Fruit fly (Drosophila melanogaster) whole organism, embryonic: ENCODE data around the gene spd-2.

Experiments used
- Aef1 ChIP-seq: fragments of 200-800 bp; sonication (Bioruptor generic); IDR thresholded peaks from 3 replicates; pipeline ENCODE4 v1.3.6; 2022; ENCODE audit warnings: missing biosample characterization, missing genetic modification characterization
- Atf6 ChIP-seq: fragments of 200-800 bp; sonication (Bioruptor generic); IDR thresholded peaks from 2 replicates; pipeline ENCODE4 v1.3.6; 2022; ENCODE audit warnings: missing biosample characterization, missing genetic modification characterization
- Bdp1 ChIP-seq: fragments of 200-800 bp; sonication (Bioruptor generic); optimal IDR thresholded peaks from 3 replicates; lab custom pipeline; 2016; ENCODE audit warnings: missing biosample characterization, missing genetic modification characterization
- CG10979 ChIP-seq: fragments of 200-800 bp; sonication (Bioruptor generic); optimal IDR thresholded peaks from 2 replicates; lab custom pipeline; 2018; ENCODE audit warnings: missing biosample characterization, mild to moderate bottlenecking, missing genetic modification characterization, moderate library complexity
- CG11696 ChIP-seq: fragments of 200-800 bp; sonication (Bioruptor generic); IDR thresholded peaks from 2 replicates; pipeline ENCODE4 v1.3.6; 2022; ENCODE audit warnings: missing biosample characterization, missing genetic modification characterization
- CG14710 ChIP-seq: fragments of 200-800 bp; sonication (Bioruptor generic); optimal IDR thresholded peaks from 3 replicates; lab custom pipeline; 2019; ENCODE audit warnings: missing biosample characterization, mild to moderate bottlenecking, missing genetic modification characterization, moderate library complexity
- CG15514 ChIP-seq: fragments of 200-800 bp; sonication (Bioruptor generic); optimal IDR thresholded peaks from 3 replicates; lab custom pipeline; 2017; ENCODE audit warnings: missing biosample characterization, missing genetic modification characterization, mild to moderate bottlenecking, moderate library complexity, missing genetic modification reagents
- CG16815 ChIP-seq: fragments of 200-800 bp; sonication (Bioruptor generic); optimal IDR thresholded peaks from 3 replicates; lab custom pipeline; 2017; ENCODE audit warnings: missing biosample characterization, mild to moderate bottlenecking, missing genetic modification characterization
- CG17328 ChIP-seq: fragments of 200-800 bp; sonication (Bioruptor generic); IDR thresholded peaks from 2 replicates; pipeline ENCODE4 v1.3.6; 2022; ENCODE audit warnings: missing biosample characterization, missing genetic modification characterization
- CG17829 ChIP-seq: fragments of 200-800 bp; optimal IDR thresholded peaks from 2 replicates; lab custom pipeline; 2019; ENCODE audit warnings: missing biosample characterization, mild to moderate bottlenecking, missing genetic modification characterization, moderate library complexity
- CG2120 ChIP-seq: fragments of 200-800 bp; sonication (Bioruptor generic); optimal IDR thresholded peaks from 3 replicates; lab custom pipeline; 2016; ENCODE audit warnings: missing biosample characterization, missing genetic modification characterization
- CG32532 ChIP-seq: fragments of 200-800 bp; sonication (Bioruptor generic); IDR thresholded peaks from 2 replicates; pipeline ENCODE4 v1.3.6; 2022; ENCODE audit warnings: missing biosample characterization, missing genetic modification characterization
- CG34376 ChIP-seq: fragments of 200-800 bp; sonication (Bioruptor generic); optimal IDR thresholded peaks from 2 replicates; lab custom pipeline; 2018; ENCODE audit warnings: missing biosample characterization, mild to moderate bottlenecking, missing genetic modification characterization
- CG3995 ChIP-seq: fragments of 200-800 bp; sonication (Bioruptor generic); optimal IDR thresholded peaks from 3 replicates; lab custom pipeline; 2016; ENCODE audit warnings: missing biosample characterization, missing genetic modification characterization
- CG4617 ChIP-seq: fragments of 200-800 bp; sonication (Bioruptor generic); optimal IDR thresholded peaks from 3 replicates; lab custom pipeline; 2016; ENCODE audit warnings: missing biosample characterization, missing genetic modification characterization, borderline replicate concordance
- CG8478 ChIP-seq: fragments of >200 bp; optimal IDR thresholded peaks from 2 replicates; lab custom pipeline; 2018
- CG9215 ChIP-seq: fragments of 200-800 bp; sonication (Bioruptor generic); IDR thresholded peaks from 2 replicates; pipeline ENCODE4 v1.3.6; 2022; ENCODE audit warnings: missing biosample characterization, missing genetic modification characterization
- CG9727 ChIP-seq: fragments of 200-800 bp; sonication (Bioruptor generic); optimal IDR thresholded peaks from 3 replicates; lab custom pipeline; 2017; ENCODE audit warnings: missing biosample characterization, mild to moderate bottlenecking, missing genetic modification characterization
- CHES-1-like ChIP-seq: fragments of 200-800 bp; sonication (Bioruptor generic); optimal IDR thresholded peaks from 2 replicates; lab custom pipeline; 2016; ENCODE audit warnings: missing biosample characterization, missing genetic modification characterization
- H15 ChIP-seq: fragments of 200-800 bp; sonication (Bioruptor generic); IDR thresholded peaks from 3 replicates; pipeline ENCODE4 v1.3.6; 2022; ENCODE audit warnings: missing biosample characterization, missing genetic modification characterization
- HmgZ ChIP-seq: fragments of 200-800 bp; sonication (Bioruptor generic); optimal IDR thresholded peaks from 2 replicates; lab custom pipeline; 2018; ENCODE audit warnings: missing biosample characterization, mild to moderate bottlenecking, missing genetic modification characterization
- Hmr ChIP-seq: fragments of 200-800 bp; sonication (Bioruptor generic); optimal IDR thresholded peaks from 3 replicates; lab custom pipeline; 2017; ENCODE audit warnings: mild to moderate bottlenecking, missing biosample characterization, missing genetic modification reagents, missing genetic modification characterization
- MTF-1 ChIP-seq: fragments of 200-800 bp; sonication (Bioruptor generic); optimal IDR thresholded peaks from 2 replicates; lab custom pipeline; 2018; ENCODE audit warnings: missing biosample characterization, mild to moderate bottlenecking, missing genetic modification characterization, borderline replicate concordance
- Nf-YC ChIP-seq: fragments of 200-800 bp; optimal IDR thresholded peaks from 3 replicates; lab custom pipeline; 2019; ENCODE audit warnings: missing biosample characterization, mild to moderate bottlenecking, missing genetic modification characterization, moderate library complexity
- NfI ChIP-seq: fragments of 200-800 bp; sonication (Bioruptor generic); optimal IDR thresholded peaks from 3 replicates; lab custom pipeline; 2018; ENCODE audit warnings: missing biosample characterization, mild to moderate bottlenecking, missing genetic modification characterization, moderate library complexity
- TFAM ChIP-seq: fragments of 200-800 bp; sonication (Bioruptor generic); optimal IDR thresholded peaks from 2 replicates; lab custom pipeline; 2017; ENCODE audit warnings: missing biosample characterization, missing genetic modification characterization, inconsistent platforms
- bcd ChIP-seq: fragments of 200-800 bp; sonication (Bioruptor generic); optimal IDR thresholded peaks from 2 replicates; lab custom pipeline; 2017; ENCODE audit warnings: missing biosample characterization, mild to moderate bottlenecking, missing genetic modification characterization
- crol ChIP-seq: fragments of 200-800 bp; sonication (Bioruptor generic); IDR thresholded peaks from 2 replicates; pipeline ENCODE4 v1.3.6; 2022; ENCODE audit warnings: missing biosample characterization, missing genetic modification characterization
- eve ChIP-seq, 2 experiments: fragments of >200 bp; optimal IDR thresholded peaks; 2 replicates each; lab custom pipeline; 2017; ENCODE audit warnings: missing biosample characterization in 2 of 2, missing genetic modification characterization in 2 of 2
- gcm ChIP-seq: fragments of 200-800 bp; sonication (Bioruptor generic); optimal IDR thresholded peaks from 2 replicates; lab custom pipeline; 2019; ENCODE audit warnings: missing biosample characterization, mild to moderate bottlenecking, missing genetic modification characterization, moderate library complexity
- gro ChIP-seq: fragments of 200-800 bp; sonication (Bioruptor generic); optimal IDR thresholded peaks from 2 replicates; lab custom pipeline; 2016; ENCODE audit warnings: missing biosample characterization, missing genetic modification characterization
- ken ChIP-seq: fragments of 200-800 bp; sonication (Bioruptor generic); IDR thresholded peaks from 3 replicates; pipeline ENCODE4 v1.3.6; 2022; ENCODE audit warnings: missing biosample characterization, missing genetic modification characterization
- kni ChIP-seq: fragments of 200-800 bp; sonication (Bioruptor generic); optimal IDR thresholded peaks from 3 replicates; lab custom pipeline; 2017; ENCODE audit warnings: mild to moderate bottlenecking, missing biosample characterization, missing genetic modification reagents, missing genetic modification characterization
- nerfin-1 ChIP-seq: fragments of 200-800 bp; sonication (Bioruptor generic); optimal IDR thresholded peaks from 3 replicates; lab custom pipeline; 2019; ENCODE audit warnings: missing biosample characterization, mild to moderate bottlenecking, missing genetic modification characterization, moderate library complexity
- nom ChIP-seq: fragments of 200-800 bp; sonication (Bioruptor generic); optimal IDR thresholded peaks from 2 replicates; lab custom pipeline; 2017; ENCODE audit warnings: missing biosample characterization, missing genetic modification characterization, mild to moderate bottlenecking, moderate library complexity, missing genetic modification reagents
- prd ChIP-seq, 3 experiments: fragments of >200 bp in 2 of 3; fragments of 200-800 bp in 1 of 3; sonication (Bioruptor generic) in 1 of 3; optimal IDR thresholded peaks in 2 of 3; IDR thresholded peaks in 1 of 3; 2 replicates in 2 of 3; 3 replicates in 1 of 3; pipeline versions ENCODE4 v1.3.6 to Lab custom; 2017 to 2022; ENCODE audit warnings: missing biosample characterization in 1 of 3, missing genetic modification characterization in 1 of 3
- sens ChIP-seq: fragments of 200-800 bp; sonication (Bioruptor generic); peaks from one replicate; lab custom pipeline; 2016; ENCODE audit warnings: missing biosample characterization, missing genetic modification characterization
- sisA ChIP-seq: fragments of 200-800 bp; sonication (Bioruptor generic); IDR thresholded peaks from 2 replicates; pipeline ENCODE4 v1.3.6; 2022; ENCODE audit warnings: missing biosample characterization, missing genetic modification characterization
- sr ChIP-seq: fragments of 200-800 bp; sonication (Bioruptor generic); IDR thresholded peaks from 3 replicates; pipeline ENCODE4 v1.3.6; 2022; ENCODE audit warnings: missing biosample characterization, missing genetic modification characterization
- stc ChIP-seq: fragments of 200-800 bp; sonication (Bioruptor generic); IDR thresholded peaks from 2 replicates; pipeline ENCODE4 v1.3.6; 2022; ENCODE audit warnings: missing biosample characterization, missing genetic modification characterization
- trh ChIP-seq: fragments of 200-800 bp; sonication (Bioruptor generic); optimal IDR thresholded peaks from 2 replicates; lab custom pipeline; 2016; ENCODE audit warnings: missing biosample characterization, missing genetic modification characterization
- vnd ChIP-seq: fragments of 200-800 bp; sonication (Bioruptor generic); IDR thresholded peaks from 3 replicates; pipeline ENCODE4 v1.3.6; 2022; ENCODE audit warnings: missing biosample characterization, missing genetic modification characterization; ENCODE audit not compliant: partially characterized antibody
- zen ChIP-seq: fragments of 200-800 bp; sonication (Bioruptor generic); optimal IDR thresholded peaks from 3 replicates; lab custom pipeline; 2018; ENCODE audit warnings: missing biosample characterization, mild to moderate bottlenecking, missing genetic modification characterization, moderate library complexity

spd-2 gene

dm6 chr3L:16584074-16584578 is 10.7 kb downstream of the spd-2 start, which contains the start of gene UQCR-C2 (continued):
- TF ChIP-seq CG3995 (GFP tag; lab: Kevin White, UChicago) = peak; percentile 100
- no peak for TF ChIP-seq CG16815 (GFP tag; lab: Kevin White, UChicago)
- no peak for TF ChIP-seq Aef1
- TF ChIP-seq HmgZ (tag; lab: Kevin White, UChicago) = peak; percentile 75
- peak; percentile 38 for TF ChIP-seq CHES-1-like (GFP tag; lab: Kevin White, UChicago)
- no peak for TF ChIP-seq Atf6
- no peak for TF ChIP-seq crol
- TF ChIP-seq CG34376 (GFP tag; lab: Kevin White, UChicago) = peak; percentile 44
- peak; percentile 28 for TF ChIP-seq CG2120
- peak; percentile 54 for TF ChIP-seq gro (GFP tag; lab: Kevin White, UChicago)
- TF ChIP-seq eve (GFP tag; optimal IDR thresholded peaks at IDR 0.05; lab: Kevin White, UChicago) = no peak
- TF ChIP-seq nerfin-1 (tag; lab: Kevin White, UChicago) = peak; percentile 20
- no peak for TF ChIP-seq CG8478
- TF ChIP-seq CG15514 (GFP tag; lab: Kevin White, UChicago) = peak; percentile 76
- TF ChIP-seq CG32532 = peak; percentile 16; the same call in 1 of the 2 replicates
- no peak for TF ChIP-seq TFAM (GFP tag; lab: Kevin White, UChicago)
- peak; percentile 89 for TF ChIP-seq CG4617 (GFP tag; lab: Kevin White, UChicago)
- no peak for TF ChIP-seq CG17328 (GFP tag; lab: Robert Waterston, UW)
- TF ChIP-seq CG14710 (tag; lab: Kevin White, UChicago) = peak; percentile 58
- TF ChIP-seq CG9215 (GFP tag; lab: Robert Waterston, UW) = no peak
- TF ChIP-seq gcm (GFP tag; lab: Kevin White, UChicago) = no peak
- peak; percentile 8 for TF ChIP-seq NfI (GFP tag; lab: Kevin White, UChicago)
- no peak for TF ChIP-seq stc
- TF ChIP-seq MTF-1 = no peak
- no peak for TF ChIP-seq bcd (GFP tag; lab: Kevin White, UChicago)
- no peak for TF ChIP-seq prd (optimal IDR thresholded peaks at IDR 0.05; lab: Kevin White, UChicago)
- no peak for TF ChIP-seq prd (GFP tag; IDR thresholded peaks at IDR 0.05; lab: Robert Waterston, UW)
- no peak for TF ChIP-seq vnd (GFP tag; lab: Robert Waterston, UW)
- no peak for TF ChIP-seq trh (GFP tag; lab: Kevin White, UChicago)
- peak; percentile 60 for TF ChIP-seq CG17829 (tag; lab: Kevin White, UChicago)
- no peak for TF ChIP-seq CG10979 (tag; lab: Kevin White, UChicago)
- peak; percentile 36 for TF ChIP-seq nom (GFP tag; lab: Kevin White, UChicago)
- peak; percentile 8 for TF ChIP-seq Hmr
- TF ChIP-seq CG9727 = peak; percentile 20
- TF ChIP-seq CG11696 = no peak
- TF ChIP-seq sens (GFP tag; lab: Kevin White, UChicago) = peak; percentile 61
- no peak for TF ChIP-seq sisA (GFP tag; lab: Robert Waterston, UW)
- TF ChIP-seq ken = no peak
- TF ChIP-seq Nf-YC (tag; lab: Kevin White, UChicago) = peak; percentile 29
- TF ChIP-seq kni (GFP tag; lab: Kevin White, UChicago) = no peak
- TF ChIP-seq sr = no peak
- TF ChIP-seq zen (tag; lab: Kevin White, UChicago) = peak; percentile 23
- TF ChIP-seq Bdp1 = no peak
- TF ChIP-seq H15 (GFP tag; lab: Robert Waterston, UW) = no peak
